Worm (Caenorhabditis elegans) whole organism, L3 larva: ENCODE data around the gene Y39A3A.4.

Source experiments
- ama-1 ChIP-seq: fragments of 150-350 bp; optimal IDR thresholded peaks from 2 replicates; lab custom pipeline; 2018
- elt-3 ChIP-seq, 3 experiments: fragments of 150-350 bp in 1 of 3; sonication (generic microtip) in 2 of 3; optimal IDR thresholded peaks; 2 replicates in 2 of 3; 4 replicates in 1 of 3; lab custom pipeline; 2014 to 2017; ENCODE audit warnings: missing biosample characterization in 3 of 3, missing genetic modification characterization in 3 of 3
- fkh-10 ChIP-seq: sonication (generic microtip); optimal IDR thresholded peaks from 2 replicates; lab custom pipeline; 2017; ENCODE audit warnings: missing biosample characterization, missing genetic modification reagents, missing genetic modification characterization
- pha-4 ChIP-seq: fragments of 150-350 bp; optimal IDR thresholded peaks from 2 replicates; lab custom pipeline; 2014; ENCODE audit warnings: missing biosample characterization, missing genetic modification reagents, missing genetic modification characterization

ce11 chrIII:2092409-2092808, 16.0 kb upstream of the Y39A3A.4 start, which contains the start of gene Y48G9A.9:
- TF ChIP-seq pha-4 (no peak), fkh-10 (no peak), elt-3 (tag; optimal IDR thresholded peaks at IDR 0.05; lab: Kevin White, UChicago) (no peak), ama-1 (no peak)
